Worm (Caenorhabditis elegans) whole organism, young adult: ENCODE results near the gene unc-7.

ENCODE experiments used
- B0019.2 ChIP-seq: fragments of 200-800 bp; sonication (Bioruptor generic); conservative IDR thresholded peaks from 2 replicates; pipeline ENCODE4 v1.3.6; 2022; ENCODE audit warnings: missing genetic modification reagents, missing genetic modification characterization, missing compliant biosample characterization
- B0035.1 ChIP-seq: sonication (generic microtip); optimal IDR thresholded peaks from 2 replicates; lab custom pipeline; 2016; ENCODE audit warnings: missing genetic modification characterization, mild to moderate bottlenecking, missing compliant biosample characterization, missing genotype, missing genetic modification reagents
- C17E4.6 ChIP-seq: fragments of 200-800 bp; sonication (Bioruptor generic); IDR thresholded peaks from 2 replicates; pipeline ENCODE4 v1.3.6; 2022; ENCODE audit warnings: missing genetic modification reagents, missing genetic modification characterization, missing compliant biosample characterization
- T26A5.8 ChIP-seq: sonication (generic microtip); optimal IDR thresholded peaks from 2 replicates; lab custom pipeline; 2016; ENCODE audit warnings: missing genetic modification characterization, missing compliant biosample characterization
- ekl-4 ChIP-seq: fragments of 200-800 bp; sonication (Bioruptor generic); IDR thresholded peaks from 2 replicates; pipeline ENCODE4 v1.3.6; 2022; ENCODE audit warnings: missing genetic modification reagents, missing genetic modification characterization, missing compliant biosample characterization
- hsf-1 ChIP-seq: fragments of 200-800 bp; sonication (Bioruptor generic); IDR thresholded peaks from 2 replicates; pipeline ENCODE4 v1.3.6; 2022; ENCODE audit warnings: missing genetic modification reagents, missing genetic modification characterization, missing compliant biosample characterization
- nhr-27 ChIP-seq: fragments of 200-800 bp; sonication (Bioruptor generic); optimal IDR thresholded peaks from 2 replicates; lab custom pipeline; 2018; ENCODE audit warnings: mild to moderate bottlenecking, missing genetic modification characterization, moderate library complexity, missing compliant biosample characterization
- repo-1 ChIP-seq: sonication (generic microtip); optimal IDR thresholded peaks from 2 replicates; lab custom pipeline; 2017; ENCODE audit warnings: mild to moderate bottlenecking, missing genetic modification characterization, missing compliant biosample characterization
- snpc-1.1 ChIP-seq: sonication (generic microtip); optimal IDR thresholded peaks from 2 replicates; lab custom pipeline; 2017; ENCODE audit warnings: missing genetic modification characterization, mild to moderate bottlenecking, missing compliant biosample characterization, antibody characterized with exemption, moderate library complexity, missing genotype, missing genetic modification reagents; ENCODE audit not compliant: insufficient read depth

DNA sequence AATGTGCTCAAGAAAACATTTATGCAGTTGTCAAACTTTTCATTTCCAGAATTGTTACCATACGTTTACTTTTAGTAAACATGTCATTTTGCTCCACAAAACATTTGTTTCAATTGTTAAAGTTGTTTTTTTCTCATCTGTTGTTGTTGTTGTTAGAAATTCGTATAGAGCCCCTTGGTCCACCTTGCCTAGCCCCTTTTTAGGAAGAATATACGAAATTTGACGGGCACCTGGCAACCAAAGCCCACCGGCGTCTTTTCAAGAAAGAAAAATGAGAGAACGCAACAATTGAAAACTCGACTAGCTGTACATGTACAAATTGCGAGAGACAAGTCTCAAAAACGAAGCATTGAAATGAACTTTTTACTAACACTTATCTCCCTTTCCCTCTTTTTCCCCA lies 63.1 kb downstream of the unc-7 start, which contains the start of gene F09B12.5:
- no peak for TF ChIP-seq C17E4.6
- TF ChIP-seq repo-1 (tag; lab: Kevin White, UChicago) = no peak
- TF ChIP-seq hsf-1 (GFP tag; lab: Robert Waterston, UW) = no peak
- no peak for TF ChIP-seq B0019.2 (GFP tag; lab: Robert Waterston, UW)
- no peak for TF ChIP-seq B0035.1 (tag; lab: Kevin White, UChicago)
- TF ChIP-seq nhr-27 = no peak
- no peak for TF ChIP-seq snpc-1.1 (tag; lab: Kevin White, UChicago)
- no peak for TF ChIP-seq ekl-4 (GFP tag; lab: Robert Waterston, UW)
- TF ChIP-seq T26A5.8 (tag; lab: Kevin White, UChicago) = no peak
